Worm (Caenorhabditis elegans): ENCODE measurements around the gene F41G3.21.

ce11 chrII:6710596-6710995, 42.2 kb downstream of the F41G3.21 start:
- no peak for TF ChIP-seq lsy-2 (tag; optimal IDR thresholded peaks at IDR 0.05)
- TF ChIP-seq unc-120 (tag; optimal IDR thresholded peaks at IDR 0.05; ENCODE audit: poor library complexity, severe bottlenecking), result no peak
